Fruit fly (Drosophila melanogaster) whole organism, embryonic: ENCODE results near the gene CG1640.

Source experiments
- Atf-2 ChIP-seq: fragments of 200-800 bp; sonication (Bioruptor generic); optimal IDR thresholded peaks from 2 replicates; lab custom pipeline; 2016; ENCODE audit warnings: missing biosample characterization, missing genetic modification characterization
- B-H1 ChIP-seq: fragments of 200-800 bp; sonication (Bioruptor generic); IDR thresholded peaks from 3 replicates; pipeline ENCODE4 v1.3.6; 2022; ENCODE audit warnings: missing biosample characterization, missing genetic modification characterization
- Bteb2 ChIP-seq: fragments of 200-800 bp; sonication (Bioruptor generic); optimal IDR thresholded peaks from 2 replicates; lab custom pipeline; 2016; ENCODE audit warnings: missing biosample characterization, missing genetic modification characterization
- CG10366 ChIP-seq: fragments of 200-800 bp; sonication (Bioruptor generic); IDR thresholded peaks from 2 replicates; pipeline ENCODE4 v1.3.6; 2022; ENCODE audit warnings: missing biosample characterization, missing genetic modification characterization
- CG10543 ChIP-seq: fragments of 200-800 bp; sonication (Bioruptor generic); optimal IDR thresholded peaks from 3 replicates; lab custom pipeline; 2017; ENCODE audit warnings: missing biosample characterization, mild to moderate bottlenecking, missing genetic modification characterization, moderate library complexity
- CG10565 ChIP-seq: fragments of 200-800 bp; sonication (Bioruptor generic); optimal IDR thresholded peaks from 3 replicates; lab custom pipeline; 2016; ENCODE audit warnings: missing biosample characterization, mild to moderate bottlenecking, missing genetic modification characterization
- CG11247 ChIP-seq: fragments of 200-800 bp; sonication (Bioruptor generic); IDR thresholded peaks from 2 replicates; pipeline ENCODE4 v1.3.6; 2022; ENCODE audit warnings: missing biosample characterization, missing genetic modification characterization
- CG11398 ChIP-seq: fragments of 200-800 bp; sonication (Bioruptor generic); optimal IDR thresholded peaks from 2 replicates; lab custom pipeline; 2016; ENCODE audit warnings: missing biosample characterization, missing genetic modification characterization
- CG1602 ChIP-seq: fragments of 200-800 bp; sonication (Bioruptor generic); optimal IDR thresholded peaks from 3 replicates; lab custom pipeline; 2016; ENCODE audit warnings: missing biosample characterization, missing genetic modification characterization
- CG18011 ChIP-seq: fragments of 200-800 bp; sonication (Bioruptor generic); optimal IDR thresholded peaks from 2 replicates; lab custom pipeline; 2017; ENCODE audit warnings: missing biosample characterization, missing genetic modification characterization, mild to moderate bottlenecking, moderate library complexity, missing genotype
- CG2875 ChIP-seq: fragments of 200-800 bp; sonication (Bioruptor generic); optimal IDR thresholded peaks from 2 replicates; lab custom pipeline; 2017; ENCODE audit warnings: missing biosample characterization, mild to moderate bottlenecking, missing genetic modification characterization, missing genetic modification reagents
- CG30020 ChIP-seq: fragments of 200-800 bp; optimal IDR thresholded peaks from 2 replicates; lab custom pipeline; 2019; ENCODE audit warnings: missing biosample characterization, mild to moderate bottlenecking, missing genetic modification characterization, moderate library complexity
- CG31388 ChIP-seq: fragments of 200-800 bp; sonication (Bioruptor generic); optimal IDR thresholded peaks from 2 replicates; lab custom pipeline; 2016; ENCODE audit warnings: missing biosample characterization, missing genetic modification characterization
- CG4730 ChIP-seq: fragments of 200-800 bp; sonication (Bioruptor generic); IDR thresholded peaks from 2 replicates; pipeline ENCODE4 v1.3.6; 2022; ENCODE audit warnings: missing biosample characterization, missing genetic modification characterization
- CG4820 ChIP-seq: fragments of 200-800 bp; sonication (Bioruptor generic); optimal IDR thresholded peaks from 3 replicates; lab custom pipeline; 2016; ENCODE audit warnings: missing biosample characterization, missing genetic modification characterization
- CG5245 ChIP-seq: fragments of 200-800 bp; sonication (Bioruptor generic); optimal IDR thresholded peaks from 3 replicates; lab custom pipeline; 2016; ENCODE audit warnings: missing biosample characterization, missing genetic modification characterization
- CG6654 ChIP-seq: fragments of 200-800 bp; sonication (Bioruptor generic); optimal IDR thresholded peaks from 2 replicates; lab custom pipeline; 2017; ENCODE audit warnings: missing biosample characterization, mild to moderate bottlenecking, missing genetic modification characterization
- Chrac-16 ChIP-seq: fragments of 200-800 bp; sonication (Bioruptor generic); optimal IDR thresholded peaks from 3 replicates; lab custom pipeline; 2016; ENCODE audit warnings: missing biosample characterization, missing genetic modification characterization
- CkIIα-i1 ChIP-seq: fragments of 200-800 bp; sonication (Bioruptor generic); IDR thresholded peaks from 2 replicates; pipeline ENCODE4 v1.3.6; 2022; ENCODE audit warnings: missing biosample characterization, missing genetic modification characterization
- Deaf1 ChIP-seq: fragments of 200-800 bp; optimal IDR thresholded peaks from 3 replicates; lab custom pipeline; 2019; ENCODE audit warnings: missing biosample characterization, mild to moderate bottlenecking, missing genetic modification characterization, moderate library complexity
- Dek ChIP-seq: fragments of 200-800 bp; sonication (Bioruptor generic); optimal IDR thresholded peaks from 3 replicates; lab custom pipeline; 2019; ENCODE audit warnings: missing biosample characterization, mild to moderate bottlenecking, missing genetic modification characterization, moderate library complexity
- Doc3 ChIP-seq: fragments of 200-800 bp; sonication (Bioruptor generic); IDR thresholded peaks from 3 replicates; pipeline ENCODE4 v1.3.6; 2022; ENCODE audit warnings: missing biosample characterization, missing genetic modification characterization; ENCODE audit not compliant: partially characterized antibody
- Gug ChIP-seq: fragments of 200-800 bp; sonication (Bioruptor generic); IDR thresholded peaks from 4 replicates; pipeline ENCODE4 v1.3.6; 2022; ENCODE audit warnings: missing biosample characterization, missing genetic modification characterization
- H2.0 ChIP-seq: fragments of 200-800 bp; sonication (Bioruptor generic); IDR thresholded peaks from 2 replicates; pipeline ENCODE4 v1.3.6; 2022; ENCODE audit warnings: missing biosample characterization, missing genetic modification characterization
- Lim3 ChIP-seq: fragments of 200-800 bp; sonication (Bioruptor generic); IDR thresholded peaks from 2 replicates; pipeline ENCODE4 v1.3.6; 2022; ENCODE audit warnings: missing biosample characterization, missing genetic modification characterization
- Lpt ChIP-seq: fragments of >200 bp; optimal IDR thresholded peaks from 2 replicates; lab custom pipeline; 2018; ENCODE audit warnings: missing biosample characterization, missing genetic modification characterization
- Mes4 ChIP-seq: fragments of 200-800 bp; sonication (Bioruptor generic); optimal IDR thresholded peaks from 2 replicates; lab custom pipeline; 2016; ENCODE audit warnings: missing biosample characterization, missing genetic modification characterization
- NC2β ChIP-seq: fragments of 200-800 bp; sonication (Bioruptor generic); optimal IDR thresholded peaks from 2 replicates; lab custom pipeline; 2016; ENCODE audit warnings: missing biosample characterization, missing genetic modification characterization
- NK7.1 ChIP-seq: fragments of 200-800 bp; sonication (Bioruptor generic); optimal IDR thresholded peaks from 3 replicates; lab custom pipeline; 2016; ENCODE audit warnings: missing biosample characterization, missing genetic modification characterization
- Poxn ChIP-seq: fragments of 200-800 bp; sonication (Bioruptor generic); IDR thresholded peaks from 2 replicates; pipeline ENCODE4 v1.3.6; 2022; ENCODE audit warnings: missing biosample characterization, missing genetic modification characterization
- Sox100B ChIP-seq: fragments of 200-800 bp; sonication (Bioruptor generic); optimal IDR thresholded peaks from 3 replicates; lab custom pipeline; 2018; ENCODE audit warnings: missing biosample characterization, mild to moderate bottlenecking, missing genetic modification characterization
- Xbp1 ChIP-seq: fragments of 200-800 bp; sonication (Bioruptor generic); optimal IDR thresholded peaks from 3 replicates; lab custom pipeline; 2016; ENCODE audit warnings: missing biosample characterization, mild to moderate bottlenecking, missing genetic modification characterization
- Xrp1 ChIP-seq: fragments of 200-800 bp; sonication (Bioruptor generic); IDR thresholded peaks from 2 replicates; pipeline ENCODE4 v1.3.6; 2022; ENCODE audit warnings: missing biosample characterization, missing genetic modification characterization
- az2 ChIP-seq: fragments of 200-800 bp; sonication (Bioruptor generic); optimal IDR thresholded peaks from 3 replicates; lab custom pipeline; 2016; ENCODE audit warnings: missing biosample characterization, missing genetic modification characterization
- bowl ChIP-seq: fragments of 200-800 bp; sonication (Bioruptor generic); IDR thresholded peaks from 2 replicates; pipeline ENCODE4 v1.3.6; 2022; ENCODE audit warnings: missing biosample characterization, missing genetic modification characterization
- cg ChIP-seq: fragments of 200-800 bp; sonication (Bioruptor generic); optimal IDR thresholded peaks from 3 replicates; lab custom pipeline; 2019; ENCODE audit warnings: missing biosample characterization, mild to moderate bottlenecking, missing genetic modification characterization, moderate library complexity
- chn ChIP-seq: fragments of 200-800 bp; sonication (Bioruptor generic); optimal IDR thresholded peaks from 2 replicates; lab custom pipeline; 2016; ENCODE audit warnings: missing biosample characterization, missing genetic modification characterization
- gcm ChIP-seq: fragments of 200-800 bp; sonication (Bioruptor generic); optimal IDR thresholded peaks from 2 replicates; lab custom pipeline; 2019; ENCODE audit warnings: missing biosample characterization, mild to moderate bottlenecking, missing genetic modification characterization, moderate library complexity
- hkb ChIP-seq, 2 experiments: fragments of 200-800 bp in 1 of 2; fragments of >200 bp in 1 of 2; sonication (Bioruptor generic) in 1 of 2; IDR thresholded peaks in 1 of 2; optimal IDR thresholded peaks in 1 of 2; 2 replicates each; pipeline versions ENCODE4 v1.3.6 to Lab custom; 2017 to 2022; ENCODE audit warnings: missing biosample characterization in 1 of 2, missing genetic modification characterization in 1 of 2
- jing ChIP-seq: fragments of 200-800 bp; sonication (Bioruptor generic); optimal IDR thresholded peaks from 2 replicates; lab custom pipeline; 2018; ENCODE audit warnings: missing biosample characterization, mild to moderate bottlenecking, missing genetic modification characterization
- pfk ChIP-seq: fragments of 200-800 bp; sonication (Bioruptor generic); optimal IDR thresholded peaks from 2 replicates; lab custom pipeline; 2018; ENCODE audit warnings: missing biosample characterization, mild to moderate bottlenecking, missing genetic modification characterization, moderate library complexity
- sc ChIP-seq, 3 experiments: fragments of >200 bp in 2 of 3; fragments of 200-800 bp in 1 of 3; sonication (Bioruptor generic) in 1 of 3; optimal IDR thresholded peaks; 2 replicates in 2 of 3; 3 replicates in 1 of 3; lab custom pipeline; 2017; ENCODE audit warnings: mild to moderate bottlenecking in 1 of 3, missing biosample characterization in 1 of 3, missing genetic modification characterization in 1 of 3, missing genetic modification reagents in 1 of 3
- schlank ChIP-seq: fragments of 200-800 bp; sonication (Bioruptor generic); optimal IDR thresholded peaks from 2 replicates; lab custom pipeline; 2018; ENCODE audit warnings: missing biosample characterization, mild to moderate bottlenecking, missing genetic modification characterization
- sim ChIP-seq: fragments of 200-800 bp; sonication (Bioruptor generic); IDR thresholded peaks from 2 replicates; pipeline ENCODE4 v1.3.6; 2022; ENCODE audit warnings: missing biosample characterization, missing genetic modification characterization
- slp2 ChIP-seq: fragments of 200-800 bp; sonication (Bioruptor generic); optimal IDR thresholded peaks from 2 replicates; lab custom pipeline; 2016; ENCODE audit warnings: missing biosample characterization, missing genetic modification characterization
- tna ChIP-seq: fragments of 200-800 bp; sonication (Bioruptor generic); IDR thresholded peaks from 2 replicates; pipeline ENCODE4 v1.3.6; 2022; ENCODE audit warnings: missing biosample characterization, missing genetic modification characterization; ENCODE audit not compliant: partially characterized antibody
- zfh2 ChIP-seq: fragments of 200-800 bp; sonication (Bioruptor generic); optimal IDR thresholded peaks from 2 replicates; lab custom pipeline; 2016; ENCODE audit warnings: missing biosample characterization, missing genetic modification characterization

The CG1640 gene

dm6 chrX:13373239-13374153, 3.1 kb downstream of the CG1640 start:
- peak; percentile 85 for TF ChIP-seq az2 (GFP tag; lab: Kevin White, UChicago)
- peak; percentile 78 for TF ChIP-seq Chrac-16 (GFP tag; lab: Kevin White, UChicago)
- TF ChIP-seq CG31388 (GFP tag; lab: Kevin White, UChicago) = peak; percentile 27
- peak; percentile 75; the same call in 2 of the 3 replicates for TF ChIP-seq B-H1 (GFP tag; lab: Robert Waterston, UW)
- TF ChIP-seq CG30020 (tag; lab: Kevin White, UChicago) = peak; percentile 54
- TF ChIP-seq zfh2 (GFP tag; lab: Kevin White, UChicago) = peak; percentile 32
- peak; percentile 59; the same call in 1 of the 2 replicates for TF ChIP-seq sim
- TF ChIP-seq Lim3 (GFP tag; lab: Robert Waterston, UW) = 0 out of 2 replicates have a peak, but pooled peaks have one; percentile 34
- peak; percentile 85 for TF ChIP-seq H2.0 (GFP tag; lab: Robert Waterston, UW)
- TF ChIP-seq CG6654 = peak; percentile 3
- TF ChIP-seq tna (GFP tag; lab: Robert Waterston, UW) = no peak
- no peak for TF ChIP-seq pfk (GFP tag; lab: Kevin White, UChicago)
- TF ChIP-seq Gug = peak; percentile 60; the same call in 3 of the 4 replicates
- TF ChIP-seq CG10543 (GFP tag; lab: Kevin White, UChicago) = peak; percentile 60
- peak; percentile 81 for TF ChIP-seq Dek (tag; lab: Kevin White, UChicago)
- peak; percentile 78 for TF ChIP-seq CG10366 (GFP tag; lab: Robert Waterston, UW)
- TF ChIP-seq schlank (tag; lab: Kevin White, UChicago) = no peak
- peak; percentile 35 for TF ChIP-seq chn (GFP tag; lab: Kevin White, UChicago)
- TF ChIP-seq sc (optimal IDR thresholded peaks at IDR 0.05; lab: Kevin White, UChicago) = no peak
- peak; percentile 80 for TF ChIP-seq sc (GFP tag; optimal IDR thresholded peaks at IDR 0.05; lab: Kevin White, UChicago)
- TF ChIP-seq cg (GFP tag; lab: Kevin White, UChicago) = peak; percentile 55
- TF ChIP-seq jing (GFP tag; lab: Kevin White, UChicago) = peak; percentile 49
- peak; percentile 90 for TF ChIP-seq Xrp1 (GFP tag; lab: Robert Waterston, UW)
- TF ChIP-seq CG4730 (GFP tag; lab: Robert Waterston, UW) = peak; percentile 72
- TF ChIP-seq CG5245 = peak; percentile 74
- peak; percentile 57 for TF ChIP-seq Deaf1 (tag; lab: Kevin White, UChicago)
- peak; percentile 61 for TF ChIP-seq Mes4
- peak; percentile 84 for TF ChIP-seq gcm
- peak; percentile 80 for TF ChIP-seq CG1602 (GFP tag; lab: Kevin White, UChicago)
- TF ChIP-seq CG11398 = no peak
- TF ChIP-seq CG2875 = peak; percentile 86
- TF ChIP-seq Sox100B (GFP tag; lab: Kevin White, UChicago) = peak; percentile 89
- no peak for TF ChIP-seq hkb (optimal IDR thresholded peaks at IDR 0.05; lab: Kevin White, UChicago)
- TF ChIP-seq hkb (GFP tag; IDR thresholded peaks at IDR 0.05; lab: Robert Waterston, UW) = peak; percentile 90
- TF ChIP-seq CG4820 (GFP tag; lab: Kevin White, UChicago) = peak; percentile 73
- TF ChIP-seq slp2 (GFP tag; lab: Kevin White, UChicago) = peak; percentile 33
- no peak for TF ChIP-seq CkIIα-i1 (GFP tag; lab: Robert Waterston, UW)
- peak; percentile 0 for TF ChIP-seq NC2β
- peak; percentile 86 for TF ChIP-seq Xbp1
- no peak for TF ChIP-seq Lpt (GFP tag; lab: Kevin White, UChicago)
- peak; percentile 6 for TF ChIP-seq Atf-2 (GFP tag; lab: Kevin White, UChicago)
- peak; percentile 65 for TF ChIP-seq CG11247
- peak; percentile 29 for TF ChIP-seq Bteb2 (GFP tag; lab: Kevin White, UChicago)
- no peak for TF ChIP-seq Doc3 (GFP tag; lab: Robert Waterston, UW)
- TF ChIP-seq Poxn (GFP tag; lab: Robert Waterston, UW) = no peak
- TF ChIP-seq NK7.1 = no peak
- peak; percentile 33 for TF ChIP-seq CG18011 (GFP tag; lab: Kevin White, UChicago)
- TF ChIP-seq bowl = peak; percentile 60; the same call in 1 of the 2 replicates
- peak; percentile 13 for TF ChIP-seq CG10565 (GFP tag; lab: Kevin White, UChicago)
